Worm (Caenorhabditis elegans) whole organism, L4 larva: ENCODE results near the gene cat-4.

Source experiments
- ama-1 ChIP-seq: fragments of 150-350 bp; optimal IDR thresholded peaks from 2 replicates; lab custom pipeline; 2014; ENCODE audit warnings: inconsistent platforms, mixed read lengths
- mep-1 ChIP-seq: fragments of 150-350 bp; sonication (generic microtip); optimal IDR thresholded peaks from 3 replicates; lab custom pipeline; 2014; ENCODE audit warnings: missing biosample characterization, missing genetic modification characterization
- nhr-237 ChIP-seq: sonication (generic microtip); optimal IDR thresholded peaks from 2 replicates; lab custom pipeline; 2017; ENCODE audit warnings: missing biosample characterization, missing genetic modification characterization
- nhr-28 ChIP-seq: fragments of 150-350 bp; optimal IDR thresholded peaks from 2 replicates; lab custom pipeline; 2014; ENCODE audit warnings: missing biosample characterization, missing genetic modification characterization
- nhr-76 ChIP-seq: fragments of 150-350 bp; optimal IDR thresholded peaks from 2 replicates; lab custom pipeline; 2014; ENCODE audit warnings: missing biosample characterization, missing genetic modification characterization
- tra-1 ChIP-seq: fragments of 200-800 bp; sonication (Bioruptor generic); IDR thresholded peaks from 2 replicates; pipeline ENCODE4 v1.3.6; 2022; ENCODE audit warnings: missing genetic modification reagents, missing genetic modification characterization, missing compliant biosample characterization

ce11 chrV:10535325-10535724 lies 29.4 kb upstream of the cat-4 start:
- TF ChIP-seq ama-1 (lab: Kevin White, UChicago) (no peak), nhr-28 (peak; percentile 55), mep-1 (tag; lab: Kevin White, UChicago) (no peak), tra-1 (no peak), nhr-76 (no peak), nhr-237 (tag; lab: Kevin White, UChicago) (no peak)
